Worm (Caenorhabditis elegans): Measurements from ENCODE around the gene T11B7.5.

Gene T11B7.5

DNA sequence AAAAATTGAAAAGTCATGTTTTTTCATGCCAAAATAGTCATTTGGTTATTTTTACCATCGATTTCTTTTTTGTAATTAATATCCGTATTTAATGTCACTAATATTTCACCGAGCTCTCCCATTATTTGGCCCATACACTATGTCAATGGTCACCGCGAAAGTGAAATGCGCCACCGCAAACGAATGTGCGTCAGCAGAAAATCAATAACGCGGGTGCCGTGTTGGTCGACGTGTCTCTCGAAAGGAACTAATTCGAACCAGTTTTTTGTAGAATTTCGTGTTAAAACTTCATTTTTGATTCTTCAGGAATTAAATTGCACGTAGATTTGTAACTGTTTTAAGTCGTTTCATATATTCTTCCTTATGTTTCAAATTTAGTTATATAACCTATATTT lies 29.3 kb downstream of the T11B7.5 start (continued):
- no peak for TF ChIP-seq aptf-3 (GFP tag; IDR thresholded peaks at IDR 0.05)
- TF ChIP-seq ztf-6 (GFP tag; IDR thresholded peaks at IDR 0.05) = no peak
- TF ChIP-seq let-607 (tag; optimal IDR thresholded peaks at IDR 0.05) = peak; percentile 19 to 27

DNA sequence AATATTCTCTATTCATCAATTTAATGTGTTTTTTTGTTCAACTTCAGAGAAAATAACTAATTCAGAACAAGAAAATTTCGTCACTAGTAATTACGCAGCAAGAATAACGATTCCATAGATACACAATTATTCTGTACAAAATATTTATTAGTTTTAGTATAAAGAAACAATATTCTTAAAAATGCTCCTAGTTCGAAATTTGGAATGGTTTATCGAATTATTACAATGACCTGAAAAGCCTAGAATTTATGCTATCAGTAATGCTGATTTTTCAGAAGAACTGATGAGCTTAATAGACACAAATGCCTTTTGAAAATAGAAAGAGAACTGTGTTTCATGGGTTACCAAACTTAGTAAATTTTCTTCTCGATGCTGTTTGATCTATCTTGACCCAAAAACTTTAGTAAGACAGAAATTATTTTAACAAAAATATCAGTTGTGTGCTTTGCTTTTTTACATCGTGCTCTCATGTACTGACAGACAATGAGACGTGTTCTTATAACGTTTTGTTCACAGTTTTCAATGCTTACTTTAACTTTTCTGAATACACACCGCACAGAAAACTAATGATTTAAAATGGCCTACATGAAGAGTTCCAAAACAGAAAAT lies 29.8 kb downstream of the T11B7.5 start:
- TF ChIP-seq ama-1 (optimal IDR thresholded peaks at IDR 0.05) = peak; percentile 32
- TF ChIP-seq ama-1 (GFP tag; optimal IDR thresholded peaks at IDR 0.05) = no peak
- TF ChIP-seq snpc-1.1 (tag; optimal IDR thresholded peaks at IDR 0.05; ENCODE audit: insufficient read depth) = no peak

DNA sequence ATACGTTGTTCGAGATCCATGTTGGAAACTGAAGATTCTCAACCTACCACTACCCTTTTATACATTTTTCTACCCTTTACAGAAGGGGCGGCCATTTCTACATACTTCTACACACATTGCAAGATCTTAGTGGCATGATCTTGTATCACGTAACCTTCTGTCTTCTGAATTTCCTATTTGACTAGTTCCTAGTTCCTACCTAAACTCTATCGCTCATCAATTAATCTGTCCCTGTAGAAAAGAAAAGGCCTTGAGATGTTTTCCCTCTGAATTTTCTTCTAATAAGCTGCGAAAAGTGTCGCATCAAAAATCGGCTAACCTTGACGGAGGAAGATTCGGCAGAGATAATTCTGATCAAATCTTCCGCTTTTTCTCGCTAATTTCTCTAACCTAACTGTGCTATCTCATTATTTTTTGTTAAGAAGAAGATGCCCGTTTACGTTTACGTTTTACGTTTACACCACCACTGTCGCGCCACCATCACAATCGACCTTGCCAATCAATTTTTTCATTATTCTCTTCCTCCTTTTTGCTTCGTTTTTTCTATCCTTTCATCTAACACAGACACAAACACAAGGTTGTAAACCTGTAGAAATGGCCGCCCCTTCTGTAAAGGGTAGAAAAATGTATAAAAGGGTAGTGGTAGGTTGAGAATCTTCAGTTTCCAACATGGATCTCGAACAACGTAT lies 31.6 kb downstream of the T11B7.5 start, which contains the start of the genes col-117 and col-3:
Gene col-117 (minus strand): TSS at position 51 of the 689 bp plus-strand sequence.
Gene col-3 (plus strand): TSS at position 639 of the 689 bp plus-strand sequence.
- TF ChIP-seq egl-44 (GFP tag; IDR thresholded peaks at IDR 0.05) (no peak), ztf-26 (tag; optimal IDR thresholded peaks at IDR 0.05) (no peak), lsy-27 (tag; optimal IDR thresholded peaks at IDR 0.05; ENCODE audit: borderline replicate concordance, insufficient read depth) (no peak), F22D6.2 (tag; optimal IDR thresholded peaks at IDR 0.05) (no peak), tbp1 (GFP tag; optimal IDR thresholded peaks at IDR 0.05) (no peak)

DNA sequence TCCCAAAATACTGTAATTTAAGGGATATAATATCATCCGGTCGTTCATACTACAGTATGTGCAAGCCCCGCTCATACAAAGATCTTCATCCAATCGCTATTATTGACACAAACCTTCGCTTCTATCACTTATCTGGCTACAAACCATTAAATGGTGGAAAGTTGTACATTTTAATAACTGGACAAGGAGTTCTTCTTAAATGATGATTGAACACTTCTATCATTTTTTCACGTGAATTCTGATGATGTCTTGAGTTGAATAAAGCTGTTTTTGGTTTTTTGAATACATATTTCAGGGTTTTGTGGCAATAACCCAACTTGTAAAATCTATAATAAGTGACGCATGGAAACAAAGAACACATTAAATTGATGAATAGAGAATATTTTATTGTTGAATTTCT lies 33.3 kb downstream of the T11B7.5 start:
- no peak for TF ChIP-seq zim-3 (tag; optimal IDR thresholded peaks at IDR 0.05)
- TF ChIP-seq aptf-3 (GFP tag; IDR thresholded peaks at IDR 0.05) = no peak
- no peak for TF ChIP-seq hlh-12 (tag; optimal IDR thresholded peaks at IDR 0.05)
- no peak for TF ChIP-seq bed-2 (GFP tag; IDR thresholded peaks at IDR 0.05)
- no peak for TF ChIP-seq lin-40 (tag; optimal IDR thresholded peaks at IDR 0.05)
- TF ChIP-seq C17E4.6 (GFP tag; IDR thresholded peaks at IDR 0.05) = no peak
- no peak for TF ChIP-seq chd-7 (tag; optimal IDR thresholded peaks at IDR 0.05)
- TF ChIP-seq hrde-1 (tag; optimal IDR thresholded peaks at IDR 0.05; ENCODE audit: borderline replicate concordance) = no peak
- TF ChIP-seq snpc-4 (GFP tag; optimal IDR thresholded peaks at IDR 0.05) = no peak
- no peak for TF ChIP-seq snpc-4 (tag; optimal IDR thresholded peaks at IDR 0.05)
- no peak for TF ChIP-seq B0019.2 (GFP tag; conservative IDR thresholded peaks at IDR 0.05)
- TF ChIP-seq tbp1 (GFP tag; optimal IDR thresholded peaks at IDR 0.05) = no peak
- no peak for TF ChIP-seq ztf-26 (tag; optimal IDR thresholded peaks at IDR 0.05)
- TF ChIP-seq attf-3 (GFP tag; conservative IDR thresholded peaks at IDR 0.05) = no peak
- TF ChIP-seq ama-1 (optimal IDR thresholded peaks at IDR 0.05) = no peak
- no peak for TF ChIP-seq ama-1 (GFP tag; optimal IDR thresholded peaks at IDR 0.05)
- TF ChIP-seq zfh-2 (GFP tag; conservative IDR thresholded peaks at IDR 0.05) = no peak
- TF ChIP-seq D2030.7 (GFP tag; IDR thresholded peaks at IDR 0.05) = no peak
- TF ChIP-seq ceh-100 (GFP tag; IDR thresholded peaks at IDR 0.05) = no peak
- no peak for TF ChIP-seq mcd-1 (GFP tag; IDR thresholded peaks at IDR 0.05)

DNA sequence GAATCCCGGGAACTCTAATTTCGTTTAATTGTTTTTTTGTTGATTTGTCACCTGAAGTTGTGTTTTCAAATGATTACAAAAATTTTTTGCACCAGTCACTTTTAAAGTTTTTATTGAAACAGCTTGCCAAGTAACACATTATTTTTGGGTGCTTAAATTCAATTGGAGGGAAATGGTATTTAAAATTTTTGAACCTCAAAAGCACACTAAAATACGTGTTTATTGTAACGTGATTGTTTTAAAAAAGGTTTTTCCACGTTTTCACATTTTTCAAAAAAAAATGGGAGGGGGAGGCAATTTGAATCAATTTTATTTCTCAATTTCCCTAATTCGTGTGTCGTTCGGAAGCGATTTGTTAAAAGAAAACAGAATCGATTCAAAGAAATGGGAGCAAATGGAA lies 34.7 kb downstream of the T11B7.5 start, which contains the start of gene T28C6.5:
Gene T28C6.5 (plus strand): TSS at position 301 of the 400 bp plus-strand sequence.
- TF ChIP-seq let-607 (tag; optimal IDR thresholded peaks at IDR 0.05) = no peak
- no peak for TF ChIP-seq F23B12.7 (tag; optimal IDR thresholded peaks at IDR 0.05; ENCODE audit: insufficient read depth)
- TF ChIP-seq let-526 (GFP tag; IDR thresholded peaks at IDR 0.05) = no peak
- no peak for TF ChIP-seq hlh-12 (tag; optimal IDR thresholded peaks at IDR 0.05)
- no peak for TF ChIP-seq efl-1 (GFP tag; optimal IDR thresholded peaks at IDR 0.05)
- TF ChIP-seq ceh-79 (tag; optimal IDR thresholded peaks at IDR 0.05) = no peak
- no peak for TF ChIP-seq rcor-1 (GFP tag; IDR thresholded peaks at IDR 0.05)
- TF ChIP-seq F39B2.1 (GFP tag; IDR thresholded peaks at IDR 0.05) = no peak
- TF ChIP-seq B0336.3 (GFP tag; IDR thresholded peaks at IDR 0.05) = no peak
- no peak for TF ChIP-seq snpc-1.3 (tag; optimal IDR thresholded peaks at IDR 0.05; ENCODE audit: insufficient read depth)
- no peak for TF ChIP-seq sptf-2 (GFP tag; optimal IDR thresholded peaks at IDR 0.05)
- TF ChIP-seq die-1 (tag; optimal IDR thresholded peaks at IDR 0.05) = no peak
- no peak for TF ChIP-seq lag-1 (GFP tag; IDR thresholded peaks at IDR 0.05)
- no peak for TF ChIP-seq hrde-1 (tag; optimal IDR thresholded peaks at IDR 0.05; ENCODE audit: borderline replicate concordance)
- TF ChIP-seq mes-4 (tag; optimal IDR thresholded peaks at IDR 0.05) = no peak
- no peak for TF ChIP-seq aptf-2 (GFP tag; conservative IDR thresholded peaks at IDR 0.05)

Data from whole organism, young adult.